Worm (Caenorhabditis elegans) whole organism, L3 larva: Measurements from ENCODE around the gene cpsf-2.

Experiments used
- R02D3.7 ChIP-seq: fragments of 150-350 bp; optimal IDR thresholded peaks from 2 replicates; lab custom pipeline; 2014; ENCODE audit warnings: missing biosample characterization, missing genetic modification characterization
- ZK546.5 ChIP-seq: sonication (generic microtip); optimal IDR thresholded peaks from 2 replicates; lab custom pipeline; 2017; ENCODE audit warnings: missing biosample characterization, missing genetic modification characterization
- aly-2 ChIP-seq: fragments of 150-350 bp; optimal IDR thresholded peaks from 2 replicates; lab custom pipeline; 2014; ENCODE audit warnings: missing biosample characterization, missing genetic modification characterization
- ama-1 ChIP-seq: fragments of 150-350 bp; optimal IDR thresholded peaks from 2 replicates; lab custom pipeline; 2018
- ceh-16 ChIP-seq: sonication (generic microtip); optimal IDR thresholded peaks from 2 replicates; lab custom pipeline; 2017; ENCODE audit warnings: missing biosample characterization, missing genetic modification characterization
- ceh-28 ChIP-seq: fragments of 150-350 bp; optimal IDR thresholded peaks from 2 replicates; lab custom pipeline; 2014; ENCODE audit warnings: missing biosample characterization, missing genetic modification reagents, missing genetic modification characterization
- ceh-82 ChIP-seq: fragments of 150-350 bp; optimal IDR thresholded peaks from 2 replicates; lab custom pipeline; 2014; ENCODE audit warnings: missing biosample characterization, missing genetic modification characterization
- ceh-9 ChIP-seq: sonication (generic microtip); optimal IDR thresholded peaks from 2 replicates; lab custom pipeline; 2018; ENCODE audit warnings: missing biosample characterization, missing genetic modification characterization
- daf-12 ChIP-seq: fragments of 150-350 bp; optimal IDR thresholded peaks from 2 replicates; lab custom pipeline; 2014; ENCODE audit warnings: missing biosample characterization, missing genetic modification reagents, missing genetic modification characterization
- egl-27 ChIP-seq: sonication (generic microtip); optimal IDR thresholded peaks from 4 replicates; lab custom pipeline; 2017; ENCODE audit warnings: missing biosample characterization, missing genetic modification reagents, missing genetic modification characterization
- egl-5 ChIP-seq: fragments of 150-350 bp; optimal IDR thresholded peaks from 2 replicates; lab custom pipeline; 2017; ENCODE audit warnings: missing biosample characterization, missing genetic modification reagents, missing genetic modification characterization, inconsistent platforms
- elt-1 ChIP-seq: fragments of 150-350 bp; optimal IDR thresholded peaks from 2 replicates; lab custom pipeline; 2014; ENCODE audit warnings: missing biosample characterization, missing genetic modification characterization
- elt-2 ChIP-seq: sonication (generic microtip); optimal IDR thresholded peaks from 2 replicates; lab custom pipeline; 2016; ENCODE audit warnings: missing genetic modification reagents, mild to moderate bottlenecking, missing genetic modification characterization, missing compliant biosample characterization
- elt-3 ChIP-seq, 3 experiments: fragments of 150-350 bp in 1 of 3; sonication (generic microtip) in 2 of 3; optimal IDR thresholded peaks; 2 replicates in 2 of 3; 4 replicates in 1 of 3; lab custom pipeline; 2014 to 2017; ENCODE audit warnings: missing biosample characterization in 3 of 3, missing genetic modification characterization in 3 of 3
- eor-1 ChIP-seq, 2 experiments: fragments of 150-350 bp; optimal IDR thresholded peaks; 2 replicates each; lab custom pipeline; 2014 to 2018; ENCODE audit warnings: missing biosample characterization in 2 of 2, missing genetic modification characterization in 2 of 2
- fkh-10 ChIP-seq: sonication (generic microtip); optimal IDR thresholded peaks from 2 replicates; lab custom pipeline; 2017; ENCODE audit warnings: missing biosample characterization, missing genetic modification reagents, missing genetic modification characterization
- fkh-2 ChIP-seq: fragments of 150-350 bp; optimal IDR thresholded peaks from 2 replicates; lab custom pipeline; 2014; ENCODE audit warnings: missing biosample characterization, missing genetic modification reagents, missing genetic modification characterization
- fos-1 ChIP-seq: fragments of 150-350 bp; optimal IDR thresholded peaks from 2 replicates; lab custom pipeline; 2014; ENCODE audit warnings: missing biosample characterization, missing genetic modification characterization
- hmg-11 ChIP-seq: sonication (generic microtip); optimal IDR thresholded peaks from 2 replicates; lab custom pipeline; 2016; ENCODE audit warnings: missing genetic modification characterization, missing compliant biosample characterization
- jun-1 ChIP-seq: fragments of 150-350 bp; optimal IDR thresholded peaks from 2 replicates; lab custom pipeline; 2014; ENCODE audit warnings: missing biosample characterization, missing genetic modification reagents, missing genetic modification characterization
- lin-15B ChIP-seq: fragments of 150-350 bp; optimal IDR thresholded peaks from 2 replicates; lab custom pipeline; 2014; ENCODE audit warnings: missing biosample characterization, missing genetic modification characterization
- lin-39 ChIP-seq: fragments of 150-350 bp; optimal IDR thresholded peaks from 2 replicates; lab custom pipeline; 2018; ENCODE audit warnings: missing biosample characterization, missing genetic modification reagents, missing genetic modification characterization
- lsy-12 ChIP-seq: sonication (generic microtip); optimal IDR thresholded peaks from 2 replicates; lab custom pipeline; 2016; ENCODE audit warnings: mild to moderate bottlenecking, missing genetic modification characterization, missing compliant biosample characterization
- mdl-1 ChIP-seq: fragments of 150-350 bp; optimal IDR thresholded peaks from 2 replicates; lab custom pipeline; 2014; ENCODE audit warnings: missing biosample characterization, missing genetic modification characterization
- mml-1 ChIP-seq: fragments of 150-350 bp; sonication (generic microtip); optimal IDR thresholded peaks from 3 replicates; lab custom pipeline; 2014; ENCODE audit warnings: missing biosample characterization, missing genetic modification characterization
- nfya-1 ChIP-seq: sonication (generic microtip); optimal IDR thresholded peaks from 2 replicates; lab custom pipeline; 2017; ENCODE audit warnings: missing genetic modification characterization, mild to moderate bottlenecking, missing compliant biosample characterization, antibody characterized with exemption, moderate library complexity; ENCODE audit not compliant: insufficient read depth
- nhr-11 ChIP-seq: fragments of 150-350 bp; optimal IDR thresholded peaks from 2 replicates; lab custom pipeline; 2014; ENCODE audit warnings: missing biosample characterization, missing genetic modification characterization
- nhr-12 ChIP-seq: fragments of 150-350 bp; optimal IDR thresholded peaks from 2 replicates; lab custom pipeline; 2014; ENCODE audit warnings: missing biosample characterization, missing genetic modification characterization
- nhr-23 ChIP-seq: fragments of 150-350 bp; optimal IDR thresholded peaks from 2 replicates; lab custom pipeline; 2014; ENCODE audit warnings: missing biosample characterization, missing genetic modification reagents, missing genetic modification characterization
- nhr-237 ChIP-seq: fragments of 150-350 bp; optimal IDR thresholded peaks from 2 replicates; lab custom pipeline; 2014; ENCODE audit warnings: missing biosample characterization, missing genetic modification characterization
- nhr-25 ChIP-seq: sonication (generic microtip); optimal IDR thresholded peaks from 2 replicates; lab custom pipeline; 2017; ENCODE audit warnings: missing biosample characterization, missing genetic modification characterization
- nhr-28 ChIP-seq: fragments of 150-350 bp; optimal IDR thresholded peaks from 2 replicates; lab custom pipeline; 2014; ENCODE audit warnings: missing biosample characterization, missing genetic modification characterization
- nhr-43 ChIP-seq: sonication (generic microtip); optimal IDR thresholded peaks from 2 replicates; lab custom pipeline; 2016; ENCODE audit warnings: mild to moderate bottlenecking, missing genetic modification characterization, missing compliant biosample characterization; ENCODE audit not compliant: poor library complexity, severe bottlenecking
- nhr-67 ChIP-seq: fragments of 150-350 bp; optimal IDR thresholded peaks from 2 replicates; lab custom pipeline; 2014; ENCODE audit warnings: missing biosample characterization, missing genetic modification characterization
- nhr-76 ChIP-seq: fragments of 150-350 bp; sonication (generic microtip); optimal IDR thresholded peaks from 5 replicates; lab custom pipeline; 2014; ENCODE audit warnings: missing biosample characterization, missing genetic modification characterization
- nhr-77 ChIP-seq: fragments of 150-350 bp; optimal IDR thresholded peaks from 2 replicates; lab custom pipeline; 2014; ENCODE audit warnings: missing biosample characterization, missing genetic modification characterization
- pha-4 ChIP-seq: fragments of 150-350 bp; optimal IDR thresholded peaks from 2 replicates; lab custom pipeline; 2014; ENCODE audit warnings: missing biosample characterization, missing genetic modification reagents, missing genetic modification characterization
- pqm-1 ChIP-seq: fragments of 150-350 bp; optimal IDR thresholded peaks from 2 replicates; lab custom pipeline; 2017; ENCODE audit warnings: missing biosample characterization, missing genetic modification characterization, inconsistent platforms
- skn-1 ChIP-seq: fragments of 150-350 bp; optimal IDR thresholded peaks from 2 replicates; lab custom pipeline; 2014; ENCODE audit warnings: missing biosample characterization, missing genetic modification characterization
- snpc-4 ChIP-seq: fragments of 150-350 bp; optimal IDR thresholded peaks from 2 replicates; lab custom pipeline; 2014; ENCODE audit warnings: missing biosample characterization, missing genetic modification characterization
- tbx-2 ChIP-seq: sonication (generic microtip); optimal IDR thresholded peaks from 2 replicates; lab custom pipeline; 2016; ENCODE audit warnings: mild to moderate bottlenecking, missing genetic modification characterization, missing compliant biosample characterization
- unc-39 ChIP-seq: sonication (generic microtip); optimal IDR thresholded peaks from 4 replicates; lab custom pipeline; 2017; ENCODE audit warnings: missing biosample characterization, missing genetic modification characterization
- unc-62 ChIP-seq: fragments of 150-350 bp; sonication (generic microtip); optimal IDR thresholded peaks from 4 replicates; lab custom pipeline; 2014; ENCODE audit warnings: missing biosample characterization, missing genetic modification reagents, missing genetic modification characterization
- zag-1 ChIP-seq: fragments of 150-350 bp; optimal IDR thresholded peaks from 2 replicates; lab custom pipeline; 2014; ENCODE audit warnings: missing biosample characterization, missing genetic modification characterization
- ztf-11 ChIP-seq: fragments of 150-350 bp; optimal IDR thresholded peaks from 2 replicates; lab custom pipeline; 2014; ENCODE audit warnings: missing biosample characterization, missing genetic modification characterization
- ztf-4 ChIP-seq: fragments of 150-350 bp; optimal IDR thresholded peaks from 2 replicates; lab custom pipeline; 2014; ENCODE audit warnings: missing biosample characterization, missing genetic modification characterization

The cpsf-2 gene

ce11 chrV:7224353-7224752 is 45.4 kb downstream of the cpsf-2 start:
- no peak for TF ChIP-seq fos-1 (tag; lab: Kevin White, UChicago)

ce11 chrV:7224947-7225346 is 46.0 kb downstream of the cpsf-2 start, which contains the start of gene fkb-3:
Gene fkb-3, plus strand, starts transcription at chrV:7225223.
- TF ChIP-seq lin-15B (tag; lab: Kevin White, UChicago) (peak; percentile 3), elt-3 (tag; optimal IDR thresholded peaks at IDR 0.05; lab: Kevin White, UChicago) (peak in 1 of 3 experiments; percentile 18), ztf-11 (no peak), ceh-28 (tag; lab: Kevin White, UChicago) (peak; percentile 12), nhr-23 (tag; lab: Kevin White, UChicago) (peak; percentile 65), elt-1 (tag; lab: Kevin White, UChicago) (peak; percentile 30), ztf-4 (tag; lab: Kevin White, UChicago) (no peak), tbx-2 (tag; lab: Kevin White, UChicago) (no peak), nhr-25 (peak; percentile 74), snpc-4 (tag; lab: Kevin White, UChicago) (no peak), ama-1 (no peak)

- TF ChIP-seq ceh-9 (tag; lab: Kevin White, UChicago) = no peak
- TF ChIP-seq nhr-76 (tag; lab: Kevin White, UChicago) = no peak
- TF ChIP-seq nhr-237 (tag; lab: Kevin White, UChicago) = no peak
- TF ChIP-seq elt-3 (tag; optimal IDR thresholded peaks at IDR 0.05; lab: Kevin White, UChicago) = no peak
- TF ChIP-seq elt-1 (tag; lab: Kevin White, UChicago) = no peak
- no peak for TF ChIP-seq ceh-82 (tag; lab: Kevin White, UChicago)
- no peak for TF ChIP-seq ceh-16 (tag; lab: Kevin White, UChicago)
These were observed 46.9 kb downstream of the cpsf-2 start for ce11 chrV:7225894-7226293.

- TF ChIP-seq fos-1 (tag; lab: Kevin White, UChicago) = no peak
- TF ChIP-seq R02D3.7 (tag; lab: Kevin White, UChicago) = peak; percentile 17
- no peak for TF ChIP-seq pqm-1 (tag; lab: Kevin White, UChicago)
- TF ChIP-seq ztf-4 (tag; lab: Kevin White, UChicago) = no peak
- no peak for TF ChIP-seq unc-62 (GFP tag; lab: Kevin White, UChicago)
- no peak for TF ChIP-seq lsy-12 (tag; lab: Kevin White, UChicago)
- TF ChIP-seq nhr-12 (tag; lab: Kevin White, UChicago) = no peak
- TF ChIP-seq fkh-10 (GFP tag; lab: Kevin White, UChicago) = no peak
- no peak for TF ChIP-seq mdl-1 (tag; lab: Kevin White, UChicago)
- no peak for TF ChIP-seq ceh-82 (tag; lab: Kevin White, UChicago)
- no peak for TF ChIP-seq ZK546.5
- no peak for TF ChIP-seq jun-1 (tag; lab: Kevin White, UChicago)
- TF ChIP-seq skn-1 (tag; lab: Kevin White, UChicago) = no peak
- no peak for TF ChIP-seq egl-5 (tag; lab: Kevin White, UChicago)
- no peak for TF ChIP-seq nhr-67 (tag; lab: Kevin White, UChicago)
- no peak for TF ChIP-seq ceh-9 (tag; lab: Kevin White, UChicago)
- TF ChIP-seq egl-27 (tag; lab: Kevin White, UChicago) = no peak
- no peak for TF ChIP-seq tbx-2 (tag; lab: Kevin White, UChicago)
- no peak for TF ChIP-seq elt-3 (tag; optimal IDR thresholded peaks at IDR 0.05; lab: Kevin White, UChicago)
- no peak for TF ChIP-seq ceh-16 (tag; lab: Kevin White, UChicago)
- TF ChIP-seq nfya-1 = peak; percentile 58
- TF ChIP-seq lin-15B (tag; lab: Kevin White, UChicago) = peak; percentile 78
- TF ChIP-seq hmg-11 (tag; lab: Kevin White, UChicago) = peak; percentile 73
- TF ChIP-seq nhr-77 (tag; lab: Kevin White, UChicago) = no peak
- no peak for TF ChIP-seq zag-1 (tag; lab: Kevin White, UChicago)
- TF ChIP-seq nhr-76 (tag; lab: Kevin White, UChicago) = no peak
- peak; percentile 50 for TF ChIP-seq nhr-23 (tag; lab: Kevin White, UChicago)
- no peak for TF ChIP-seq nhr-25
- no peak for TF ChIP-seq nhr-28 (tag; lab: Kevin White, UChicago)
- no peak for TF ChIP-seq ceh-28 (tag; lab: Kevin White, UChicago)
- TF ChIP-seq elt-2 (tag; lab: Kevin White, UChicago) = peak; percentile 14
- TF ChIP-seq lin-39 (tag; lab: Kevin White, UChicago) = peak; percentile 12
- no peak for TF ChIP-seq eor-1 (tag; optimal IDR thresholded peaks at IDR 0.05; lab: Kevin White, UChicago)
- TF ChIP-seq pha-4 (tag; lab: Kevin White, UChicago) = peak; percentile 65
- peak; percentile 20 for TF ChIP-seq nhr-43 (tag; lab: Kevin White, UChicago)
- no peak for TF ChIP-seq unc-39 (tag; lab: Kevin White, UChicago)
- no peak for TF ChIP-seq nhr-11 (tag; lab: Kevin White, UChicago)
- no peak for TF ChIP-seq nhr-237 (tag; lab: Kevin White, UChicago)
- no peak for TF ChIP-seq ama-1
- no peak for TF ChIP-seq mml-1 (tag; lab: Kevin White, UChicago)
- TF ChIP-seq aly-2 (tag; lab: Kevin White, UChicago) = no peak
- no peak for TF ChIP-seq daf-12
- no peak for TF ChIP-seq snpc-4 (tag; lab: Kevin White, UChicago)
- TF ChIP-seq elt-1 (tag; lab: Kevin White, UChicago) = no peak
- TF ChIP-seq fkh-2 (tag; lab: Kevin White, UChicago) = no peak
These were observed 51.9 kb downstream of the cpsf-2 start, which contains the start of the genes gei-6 and krr-1 for ce11 chrV:7230847-7231246. Gene gei-6, minus strand, starts transcription at chrV:7230848. Gene krr-1, plus strand, starts transcription at chrV:7231190.
